Fruit fly (Drosophila melanogaster) whole organism, prepupa: ENCODE results near the gene CG6753.

Experiments used
- CG10631 ChIP-seq: fragments of 200-800 bp; sonication (Bioruptor generic); optimal IDR thresholded peaks from 2 replicates; lab custom pipeline; 2016; ENCODE audit warnings: missing biosample characterization, missing genetic modification characterization
- CG10669 ChIP-seq: fragments of 200-800 bp; sonication (Bioruptor generic); optimal IDR thresholded peaks from 3 replicates; lab custom pipeline; 2018; ENCODE audit warnings: missing biosample characterization, mild to moderate bottlenecking, missing genetic modification characterization, moderate library complexity
- CG11294 ChIP-seq: fragments of 200-800 bp; sonication (Bioruptor generic); IDR thresholded peaks from 2 replicates; pipeline ENCODE4 v1.3.6; 2022; ENCODE audit warnings: missing biosample characterization, missing genetic modification characterization
- CG11762 ChIP-seq: fragments of 200-800 bp; sonication (Bioruptor generic); optimal IDR thresholded peaks from 3 replicates; lab custom pipeline; 2016; ENCODE audit warnings: missing biosample characterization, missing genetic modification characterization; ENCODE audit not compliant: insufficient read depth
- CG15336 ChIP-seq: fragments of 200-800 bp; sonication (Bioruptor generic); IDR thresholded peaks from 2 replicates; pipeline ENCODE4 v1.3.6; 2022; ENCODE audit warnings: missing biosample characterization, missing genetic modification characterization
- CG1621 ChIP-seq: fragments of 200-800 bp; sonication (Bioruptor generic); optimal IDR thresholded peaks from 3 replicates; lab custom pipeline; 2018; ENCODE audit warnings: missing biosample characterization, mild to moderate bottlenecking, missing genetic modification characterization
- CG16779 ChIP-seq: fragments of 200-800 bp; sonication (Bioruptor generic); optimal IDR thresholded peaks from 3 replicates; lab custom pipeline; 2017; ENCODE audit warnings: missing biosample characterization, mild to moderate bottlenecking, missing genetic modification characterization
- CG3032 ChIP-seq: fragments of 200-800 bp; optimal IDR thresholded peaks from 2 replicates; lab custom pipeline; 2019; ENCODE audit warnings: missing biosample characterization, mild to moderate bottlenecking, missing genetic modification characterization, moderate library complexity
- CG31627 ChIP-seq: fragments of 200-800 bp; sonication (Bioruptor generic); optimal IDR thresholded peaks from 3 replicates; lab custom pipeline; 2016; ENCODE audit warnings: missing biosample characterization, missing genetic modification characterization
- CG4318 ChIP-seq: fragments of 200-800 bp; sonication (Bioruptor generic); optimal IDR thresholded peaks from 3 replicates; lab custom pipeline; 2017; ENCODE audit warnings: missing biosample characterization, mild to moderate bottlenecking, missing genetic modification characterization
- CG6163 ChIP-seq: fragments of 200-800 bp; sonication (Bioruptor generic); IDR thresholded peaks from 3 replicates; pipeline ENCODE4 v1.3.6; 2022; ENCODE audit warnings: missing biosample characterization, missing genetic modification characterization
- CG6792 ChIP-seq: fragments of 200-800 bp; sonication (Bioruptor generic); optimal IDR thresholded peaks from 3 replicates; lab custom pipeline; 2016; ENCODE audit warnings: missing biosample characterization, missing genetic modification characterization
- CG6808 ChIP-seq: fragments of 200-800 bp; sonication (Bioruptor generic); optimal IDR thresholded peaks from 3 replicates; lab custom pipeline; 2017; ENCODE audit warnings: missing biosample characterization, missing genetic modification characterization, mild to moderate bottlenecking, moderate library complexity, missing genetic modification reagents
- CG8319 ChIP-seq: fragments of 200-800 bp; sonication (Bioruptor generic); optimal IDR thresholded peaks from 3 replicates; lab custom pipeline; 2016; ENCODE audit warnings: missing biosample characterization, missing genetic modification characterization
- CG8632 ChIP-seq: fragments of 200-800 bp; sonication (Bioruptor generic); optimal IDR thresholded peaks from 3 replicates; lab custom pipeline; 2016; ENCODE audit warnings: missing biosample characterization, missing genetic modification characterization
- Gug ChIP-seq: fragments of 200-800 bp; sonication (Bioruptor generic); IDR thresholded peaks from 2 replicates; pipeline ENCODE4 v1.3.6; 2022; ENCODE audit warnings: missing biosample characterization, missing genetic modification characterization
- Hr39 ChIP-seq: fragments of 200-800 bp; sonication (Bioruptor generic); optimal IDR thresholded peaks from 2 replicates; lab custom pipeline; 2016; ENCODE audit warnings: missing biosample characterization, missing genetic modification characterization
- Met ChIP-seq: fragments of 200-800 bp; sonication (Bioruptor generic); optimal IDR thresholded peaks from 3 replicates; lab custom pipeline; 2016; ENCODE audit warnings: missing biosample characterization, missing genetic modification characterization
- OdsH ChIP-seq: fragments of 200-800 bp; sonication (Bioruptor generic); optimal IDR thresholded peaks from 3 replicates; lab custom pipeline; 2016; ENCODE audit warnings: missing biosample characterization, missing genetic modification characterization
- Smox ChIP-seq: fragments of 200-800 bp; sonication (Bioruptor generic); optimal IDR thresholded peaks from 3 replicates; lab custom pipeline; 2016; ENCODE audit warnings: missing biosample characterization, missing genetic modification characterization
- Sox15 ChIP-seq: fragments of 200-800 bp; sonication (Bioruptor generic); optimal IDR thresholded peaks from 3 replicates; lab custom pipeline; 2016; ENCODE audit warnings: missing biosample characterization, missing genetic modification characterization
- achi ChIP-seq: fragments of 200-800 bp; sonication (Bioruptor generic); optimal IDR thresholded peaks from 3 replicates; lab custom pipeline; 2016; ENCODE audit warnings: missing biosample characterization, missing genetic modification characterization
- dsx ChIP-seq: fragments of 200-800 bp; optimal IDR thresholded peaks from 3 replicates; lab custom pipeline; 2019; ENCODE audit warnings: missing biosample characterization, mild to moderate bottlenecking, missing genetic modification characterization, moderate library complexity; ENCODE audit not compliant: poor library complexity, severe bottlenecking
- eg ChIP-seq: fragments of 200-800 bp; sonication (Bioruptor generic); IDR thresholded peaks from 3 replicates; pipeline ENCODE4 v1.3.6; 2022; ENCODE audit warnings: missing biosample characterization, missing genetic modification characterization
- esn ChIP-seq: fragments of 200-800 bp; sonication (Bioruptor generic); optimal IDR thresholded peaks from 2 replicates; lab custom pipeline; 2016; ENCODE audit warnings: missing biosample characterization, mild to moderate bottlenecking, missing genetic modification characterization, moderate library complexity
- fd85E ChIP-seq: fragments of 200-800 bp; sonication (Bioruptor generic); optimal IDR thresholded peaks from 3 replicates; lab custom pipeline; 2016; ENCODE audit warnings: missing biosample characterization, missing genetic modification characterization
- net ChIP-seq: fragments of 200-800 bp; sonication (Bioruptor generic); optimal IDR thresholded peaks from 3 replicates; lab custom pipeline; 2016; ENCODE audit warnings: missing biosample characterization, missing genetic modification characterization
- pdm3 ChIP-seq: fragments of 200-800 bp; sonication (Bioruptor generic); optimal IDR thresholded peaks from 3 replicates; lab custom pipeline; 2016; ENCODE audit warnings: missing biosample characterization, missing genetic modification characterization
- spab ChIP-seq: fragments of 200-800 bp; sonication (Bioruptor generic); optimal IDR thresholded peaks from 2 replicates; lab custom pipeline; 2017; ENCODE audit warnings: missing biosample characterization, mild to moderate bottlenecking, missing genetic modification characterization, missing genetic modification reagents
- ss ChIP-seq, 2 experiments: fragments of 200-800 bp; sonication (Bioruptor generic); optimal IDR thresholded peaks; 2 replicates in 1 of 2; 3 replicates in 1 of 2; lab custom pipeline; 2017 to 2018; ENCODE audit warnings: mild to moderate bottlenecking in 2 of 2, missing biosample characterization in 2 of 2, missing genetic modification characterization in 2 of 2, moderate library complexity in 1 of 2
- svp ChIP-seq: fragments of 200-800 bp; sonication (Bioruptor generic); peaks from one replicate; lab custom pipeline; 2016; ENCODE audit warnings: missing biosample characterization, missing genetic modification characterization
- topi ChIP-seq: fragments of 200-800 bp; sonication (Bioruptor generic); optimal IDR thresholded peaks from 3 replicates; lab custom pipeline; 2016; ENCODE audit warnings: missing biosample characterization, missing genetic modification characterization
- vri ChIP-seq: fragments of 200-800 bp; sonication (Bioruptor generic); optimal IDR thresholded peaks from 3 replicates; lab custom pipeline; 2016; ENCODE audit warnings: missing biosample characterization, mild to moderate bottlenecking, missing genetic modification characterization

Gene CG6753

dm6 chr3R:12678850-12679249, 36.6 kb upstream of the CG6753 start, which contains the start of gene mbo:
Gene mbo (minus strand): TSS chr3R:12679052.
- TF ChIP-seq ss (GFP tag; optimal IDR thresholded peaks at IDR 0.05; lab: Kevin White, UChicago) (no peak), CG10631 (GFP tag; lab: Kevin White, UChicago) (no peak), CG16779 (tag; lab: Kevin White, UChicago) (no peak)

- TF ChIP-seq CG8632 (GFP tag; lab: Kevin White, UChicago) (no peak), CG10669 (GFP tag; lab: Kevin White, UChicago) (no peak), Met (GFP tag; lab: Kevin White, UChicago) (no peak), vri (GFP tag; lab: Kevin White, UChicago) (no peak), Smox (GFP tag; lab: Kevin White, UChicago) (no peak), Gug (no peak), Hr39 (GFP tag; lab: Kevin White, UChicago) (no peak), CG3032 (no peak), CG6808 (GFP tag; lab: Kevin White, UChicago) (no peak), CG4318 (GFP tag; lab: Kevin White, UChicago) (no peak), CG31627 (no peak), CG6792 (GFP tag; lab: Kevin White, UChicago) (no peak), eg (GFP tag; lab: Robert Waterston, UW) (no peak), pdm3 (GFP tag; lab: Kevin White, UChicago) (no peak), CG1621 (tag; lab: Kevin White, UChicago) (no peak), CG11294 (no peak), CG15336 (GFP tag; lab: Robert Waterston, UW) (no peak), net (GFP tag; lab: Kevin White, UChicago) (no peak), spab (GFP tag; lab: Kevin White, UChicago) (no peak), CG6163 (no peak)
- TF ChIP-seq, all 60 proteins: peak for 0
Observed at dm6 chr3R:12676160-12676559, 33.9 kb upstream of the CG6753 start, which contains the start of gene CG43630. Gene CG43630 (minus strand): TSS chr3R:12676260.

- TF ChIP-seq svp (GFP tag; lab: Kevin White, UChicago) (peak; percentile 98), CG4318 (GFP tag; lab: Kevin White, UChicago) (no peak), CG11294 (no peak)
Observed at dm6 chr3R:12674041-12674623, 31.9 kb upstream of the CG6753 start, which contains the start of gene Gnmt. Gene Gnmt (plus strand): TSS chr3R:12674608.

- TF ChIP-seq fd85E (GFP tag; lab: Kevin White, UChicago) = no peak
- TF ChIP-seq Smox (GFP tag; lab: Kevin White, UChicago) = no peak
- TF ChIP-seq spab (GFP tag; lab: Kevin White, UChicago) = no peak
- TF ChIP-seq CG31627 = no peak
- no peak for TF ChIP-seq Gug
- TF ChIP-seq ss (GFP tag; optimal IDR thresholded peaks at IDR 0.05; lab: Kevin White, UChicago) = no peak
- TF ChIP-seq topi (GFP tag; lab: Kevin White, UChicago) = no peak
- TF ChIP-seq Sox15 (GFP tag; lab: Kevin White, UChicago) = no peak
- TF ChIP-seq pdm3 (GFP tag; lab: Kevin White, UChicago) = no peak
- TF ChIP-seq CG11762 (GFP tag; lab: Kevin White, UChicago) = no peak
- no peak for TF ChIP-seq achi (GFP tag; lab: Kevin White, UChicago)
- no peak for TF ChIP-seq CG8319 (GFP tag; lab: Kevin White, UChicago)
- TF ChIP-seq OdsH (GFP tag; lab: Kevin White, UChicago) = no peak
- TF ChIP-seq dsx (GFP tag; lab: Kevin White, UChicago) = no peak
- TF ChIP-seq esn = no peak
- TF ChIP-seq CG16779 (tag; lab: Kevin White, UChicago) = no peak
Observed at dm6 chr3R:12666206-12666834, 24.0 kb upstream of the CG6753 start.
